Fruit fly (Drosophila melanogaster) whole organism: ENCODE data around the gene TotB.

Source experiments
- CG8478 ChIP-seq: fragments of >200 bp; optimal IDR thresholded peaks from 2 replicates; lab custom pipeline; 2018; ENCODE audit warnings: inconsistent platforms
- usp ChIP-seq: fragments of >200 bp; optimal IDR thresholded peaks from 2 replicates; lab custom pipeline; 2017; ENCODE audit warnings: missing biosample characterization, missing genetic modification characterization, mixed read lengths

DNA sequence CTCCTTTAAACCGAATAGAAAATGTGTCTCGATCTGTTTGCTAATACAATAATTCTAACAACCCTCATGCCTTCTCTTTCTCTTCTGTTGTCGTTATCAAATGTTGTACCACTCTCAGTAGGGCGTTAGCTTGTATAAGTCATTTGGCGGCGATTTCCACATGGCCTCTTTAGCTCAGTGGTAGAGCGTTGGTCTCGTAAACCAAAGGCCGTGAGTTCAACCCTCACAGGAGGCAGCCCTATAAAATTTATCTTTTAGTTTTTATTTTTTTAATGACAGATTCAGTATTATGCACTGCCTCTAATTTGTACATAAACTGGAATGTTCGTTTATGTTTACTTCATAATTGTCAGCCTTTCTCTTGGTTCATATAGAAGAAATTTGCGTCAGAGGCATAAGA lies 17.8 kb downstream of the TotB start:
- TF ChIP-seq usp (GFP tag; lab: Kevin White, UChicago) = no peak
- TF ChIP-seq CG8478 (lab: Kevin White, UChicago) = no peak
